Worm (Caenorhabditis elegans): ENCODE measurements around the gene thoc-2.
A peak's percentile ranks its signal among the peaks of the same experiment; 100 is the strongest.

Gene thoc-2

ce11 chrIII:6390644-6391043, 22.8 kb downstream of the thoc-2 start, which contains the start of gene smrc-1:
Gene smrc-1, plus strand, starts transcription at chrIII:6390944.
- TF ChIP-seq hlh-4 (tag; optimal IDR thresholded peaks at IDR 0.05) (no peak), aly-2 (tag; optimal IDR thresholded peaks at IDR 0.05) (no peak), ztf-11 (tag; optimal IDR thresholded peaks at IDR 0.05) (no peak), nhr-11 (tag; optimal IDR thresholded peaks at IDR 0.05) (no peak), lin-35 (GFP tag; optimal IDR thresholded peaks at IDR 0.05) (no peak)

- TF ChIP-seq blmp-1 (tag; optimal IDR thresholded peaks at IDR 0.05): peak; percentile 46
- TF ChIP-seq lin-35 (GFP tag; optimal IDR thresholded peaks at IDR 0.05): peak in 1 of 2 experiments; percentile 0
- peak in 1 of 2 experiments; percentile 3 for TF ChIP-seq mdl-1 (tag; optimal IDR thresholded peaks at IDR 0.05)
- TF ChIP-seq nhr-76 (tag; optimal IDR thresholded peaks at IDR 0.05): no peak
- TF ChIP-seq elt-3 (tag; optimal IDR thresholded peaks at IDR 0.05): peak in 3 of 6 experiments; percentile 21 to 40 (median 35)
- peak; percentile 12 for TF ChIP-seq nhr-71 (tag; optimal IDR thresholded peaks at IDR 0.05)
- TF ChIP-seq elt-2 (tag; optimal IDR thresholded peaks at IDR 0.05): no peak
- TF ChIP-seq nhr-20 (tag; optimal IDR thresholded peaks at IDR 0.05): peak; percentile 19
Observed at ce11 chrIII:6395706-6396232, 27.9 kb downstream of the thoc-2 start, which contains the start of gene oatr-1. Gene oatr-1, minus strand, starts transcription at chrIII:6396182.

- TF ChIP-seq pqm-1 (tag; optimal IDR thresholded peaks at IDR 0.05) (peak; percentile 23), lsy-2 (tag; optimal IDR thresholded peaks at IDR 0.05) (no peak), blmp-1 (tag; optimal IDR thresholded peaks at IDR 0.05) (no peak), egl-27 (tag; optimal IDR thresholded peaks at IDR 0.05) (no peak), grh-1 (GFP tag; IDR thresholded peaks at IDR 0.05) (peak; percentile 50; the same call in 1 of the 2 replicates), nhr-19 (GFP tag; conservative IDR thresholded peaks at IDR 0.05) (peak; percentile 27), isw-1 (GFP tag; IDR thresholded peaks at IDR 0.05) (no peak), unc-62 (GFP tag; optimal IDR thresholded peaks at IDR 0.05) (no peak), snu-23 (GFP tag; optimal IDR thresholded peaks at IDR 0.05) (peak; percentile 34), efl-1 (optimal IDR thresholded peaks at IDR 0.05) (no peak), efl-1 (GFP tag; optimal IDR thresholded peaks at IDR 0.05 in 1 of 2) (peak in 1 of 2 experiments; percentile 74), nhr-85 (tag) (peak; percentile 37), nhr-71 (tag; optimal IDR thresholded peaks at IDR 0.05) (peak; percentile 47), jun-1 (tag; optimal IDR thresholded peaks at IDR 0.05) (peak; percentile 27), nhr-237 (tag; optimal IDR thresholded peaks at IDR 0.05) (no peak), C16A3.4 (tag; optimal IDR thresholded peaks at IDR 0.05) (no peak), tlp-1 (tag; optimal IDR thresholded peaks at IDR 0.05) (peak; percentile 2), nhr-90 (tag; optimal IDR thresholded peaks at IDR 0.05; ENCODE audit: poor library complexity) (peak; percentile 40), elt-2 (tag; optimal IDR thresholded peaks at IDR 0.05) (peak; percentile 96), fkh-10 (GFP tag; optimal IDR thresholded peaks at IDR 0.05) (no peak), nhr-20 (tag; optimal IDR thresholded peaks at IDR 0.05) (peak; percentile 61), tbx-2 (tag; optimal IDR thresholded peaks at IDR 0.05) (no peak), lin-14 (GFP tag; optimal IDR thresholded peaks at IDR 0.05) (peak; percentile 59), elt-3 (tag; optimal IDR thresholded peaks at IDR 0.05) (peak; percentile 79 to 99 (median 89))
Observed at ce11 chrIII:6396381-6396780, 28.5 kb downstream of the thoc-2 start.

ce11 chrIII:6398124-6398523, 30.3 kb downstream of the thoc-2 start:
- TF ChIP-seq tbx-2 (tag; optimal IDR thresholded peaks at IDR 0.05): peak; percentile 16
- no peak for TF ChIP-seq nhr-12 (tag; optimal IDR thresholded peaks at IDR 0.05)
- no peak for TF ChIP-seq dsc-1 (tag; optimal IDR thresholded peaks at IDR 0.05)
- no peak for TF ChIP-seq fkh-8 (tag; optimal IDR thresholded peaks at IDR 0.05)
- no peak for TF ChIP-seq elt-3 (tag; optimal IDR thresholded peaks at IDR 0.05)
- no peak for TF ChIP-seq egl-13 (tag; optimal IDR thresholded peaks at IDR 0.05)
- TF ChIP-seq nhr-20 (tag; optimal IDR thresholded peaks at IDR 0.05): no peak
- TF ChIP-seq xbp-1 (tag; optimal IDR thresholded peaks at IDR 0.05): peak; percentile 13
- peak in 1 of 2 experiments; percentile 15 for TF ChIP-seq efl-1 (optimal IDR thresholded peaks at IDR 0.05)
- TF ChIP-seq efl-1 (GFP tag; optimal IDR thresholded peaks at IDR 0.05 in 1 of 2): no peak
- TF ChIP-seq C16A3.4 (tag; optimal IDR thresholded peaks at IDR 0.05): no peak
- TF ChIP-seq lin-14 (GFP tag; optimal IDR thresholded peaks at IDR 0.05): peak; percentile 57
- TF ChIP-seq pag-3 (tag; optimal IDR thresholded peaks at IDR 0.05; ENCODE audit: borderline replicate concordance, insufficient read depth): no peak
- peak; percentile 69 for TF ChIP-seq rnt-1 (tag; optimal IDR thresholded peaks at IDR 0.05)
- peak; percentile 29 to 40 for TF ChIP-seq lsy-2 (tag; optimal IDR thresholded peaks at IDR 0.05)
- peak; percentile 40 for TF ChIP-seq snu-23 (GFP tag; optimal IDR thresholded peaks at IDR 0.05)
- peak; percentile 54 for TF ChIP-seq lin-39 (tag; optimal IDR thresholded peaks at IDR 0.05)
- TF ChIP-seq F16B12.6 (tag; optimal IDR thresholded peaks at IDR 0.05): no peak
- no peak for TF ChIP-seq zip-4 (GFP tag; optimal IDR thresholded peaks at IDR 0.05)
- no peak for TF ChIP-seq tlp-1 (tag; optimal IDR thresholded peaks at IDR 0.05)
- TF ChIP-seq nhr-19 (GFP tag; conservative IDR thresholded peaks at IDR 0.05): peak; percentile 65
- TF ChIP-seq C34B4.2 (tag; optimal IDR thresholded peaks at IDR 0.05): no peak
- peak; percentile 89 for TF ChIP-seq nhr-71 (tag; optimal IDR thresholded peaks at IDR 0.05)
